Worm (Caenorhabditis elegans) whole organism, early embryonic: ENCODE measurements around the gene rab-30.

ENCODE experiments used
- ama-1 ChIP-seq: fragments of 150-350 bp; optimal IDR thresholded peaks from 2 replicates; lab custom pipeline; 2014
- ceh-36 ChIP-seq: sonication (generic microtip); optimal IDR thresholded peaks from 2 replicates; lab custom pipeline; 2016; ENCODE audit warnings: missing genetic modification characterization, inconsistent platforms, missing compliant biosample characterization
- flt-1 ChIP-seq: fragments of 200-800 bp; sonication (Bioruptor generic); IDR thresholded peaks from 2 replicates; pipeline ENCODE4 v1.3.6; 2022; ENCODE audit warnings: missing genetic modification characterization, missing compliant biosample characterization
- pes-1 ChIP-seq: fragments of 200-800 bp; sonication (Bioruptor generic); IDR thresholded peaks from 2 replicates; pipeline ENCODE4 v1.3.6; 2022; ENCODE audit warnings: missing genetic modification reagents, missing genetic modification characterization, missing compliant biosample characterization
- sea-1 ChIP-seq: fragments of 200-800 bp; sonication (Bioruptor generic); conservative IDR thresholded peaks from 2 replicates; pipeline ENCODE4 v1.3.6; 2022; ENCODE audit warnings: missing genetic modification characterization, missing compliant biosample characterization
- tbx-11 ChIP-seq: fragments of 200-800 bp; sonication (Bioruptor generic); IDR thresholded peaks from 2 replicates; pipeline ENCODE4 v1.3.6; 2022; ENCODE audit warnings: missing genetic modification characterization, missing compliant biosample characterization
- tra-4 ChIP-seq: sonication (generic microtip); optimal IDR thresholded peaks from 2 replicates; lab custom pipeline; 2017; ENCODE audit warnings: missing genetic modification characterization, missing compliant biosample characterization

ce11 chrIII:10524823-10525222, 35.6 kb upstream of the rab-30 start:
- no peak for TF ChIP-seq sea-1 (GFP tag; lab: Robert Waterston, UW)
- TF ChIP-seq tra-4 (tag; lab: Kevin White, UChicago), result no peak
- no peak for TF ChIP-seq flt-1 (GFP tag; lab: Robert Waterston, UW)
- TF ChIP-seq ama-1 (lab: Kevin White, UChicago), result no peak
- TF ChIP-seq ceh-36 (tag; lab: Kevin White, UChicago), result no peak
- TF ChIP-seq pes-1 (GFP tag; lab: Robert Waterston, UW), result no peak
- TF ChIP-seq tbx-11, result no peak
